Fruit fly (Drosophila melanogaster) whole organism, embryonic: ENCODE data around the gene CG11726.

Experiments
- CG15269 ChIP-seq: fragments of 200-800 bp; sonication (Bioruptor generic); optimal IDR thresholded peaks from 2 replicates; lab custom pipeline; 2018; ENCODE audit warnings: missing biosample characterization, mild to moderate bottlenecking, missing genetic modification characterization, moderate library complexity
- CG17829 ChIP-seq: fragments of 200-800 bp; optimal IDR thresholded peaks from 2 replicates; lab custom pipeline; 2019; ENCODE audit warnings: missing biosample characterization, mild to moderate bottlenecking, missing genetic modification characterization, moderate library complexity
- CG7928 ChIP-seq: fragments of 200-800 bp; sonication (Bioruptor generic); optimal IDR thresholded peaks from 2 replicates; lab custom pipeline; 2017; ENCODE audit warnings: missing biosample characterization, mild to moderate bottlenecking, missing genetic modification characterization
- Chrac-16 ChIP-seq: fragments of 200-800 bp; sonication (Bioruptor generic); optimal IDR thresholded peaks from 3 replicates; lab custom pipeline; 2016; ENCODE audit warnings: missing biosample characterization, missing genetic modification characterization
- Myb ChIP-seq: fragments of 200-800 bp; sonication (Bioruptor generic); optimal IDR thresholded peaks from 2 replicates; lab custom pipeline; 2016; ENCODE audit warnings: missing biosample characterization, missing genetic modification characterization
- Ravus ChIP-seq: fragments of 200-800 bp; sonication (Bioruptor generic); IDR thresholded peaks from 2 replicates; pipeline ENCODE4 v1.3.6; 2022; ENCODE audit warnings: missing biosample characterization, missing genetic modification characterization
- ewg ChIP-seq: fragments of 200-800 bp; sonication (Bioruptor generic); optimal IDR thresholded peaks from 3 replicates; lab custom pipeline; 2017; ENCODE audit warnings: mild to moderate bottlenecking, missing biosample characterization, missing genetic modification reagents, missing genetic modification characterization
- fu2 ChIP-seq: fragments of 200-800 bp; sonication (Bioruptor generic); optimal IDR thresholded peaks from 2 replicates; lab custom pipeline; 2016; ENCODE audit warnings: missing biosample characterization, missing genetic modification characterization
- otp ChIP-seq: fragments of 200-800 bp; sonication (Bioruptor generic); IDR thresholded peaks from 3 replicates; pipeline ENCODE4, ENCODE4 v1.3.6; 2022; ENCODE audit warnings: missing biosample characterization, missing genetic modification characterization

DNA sequence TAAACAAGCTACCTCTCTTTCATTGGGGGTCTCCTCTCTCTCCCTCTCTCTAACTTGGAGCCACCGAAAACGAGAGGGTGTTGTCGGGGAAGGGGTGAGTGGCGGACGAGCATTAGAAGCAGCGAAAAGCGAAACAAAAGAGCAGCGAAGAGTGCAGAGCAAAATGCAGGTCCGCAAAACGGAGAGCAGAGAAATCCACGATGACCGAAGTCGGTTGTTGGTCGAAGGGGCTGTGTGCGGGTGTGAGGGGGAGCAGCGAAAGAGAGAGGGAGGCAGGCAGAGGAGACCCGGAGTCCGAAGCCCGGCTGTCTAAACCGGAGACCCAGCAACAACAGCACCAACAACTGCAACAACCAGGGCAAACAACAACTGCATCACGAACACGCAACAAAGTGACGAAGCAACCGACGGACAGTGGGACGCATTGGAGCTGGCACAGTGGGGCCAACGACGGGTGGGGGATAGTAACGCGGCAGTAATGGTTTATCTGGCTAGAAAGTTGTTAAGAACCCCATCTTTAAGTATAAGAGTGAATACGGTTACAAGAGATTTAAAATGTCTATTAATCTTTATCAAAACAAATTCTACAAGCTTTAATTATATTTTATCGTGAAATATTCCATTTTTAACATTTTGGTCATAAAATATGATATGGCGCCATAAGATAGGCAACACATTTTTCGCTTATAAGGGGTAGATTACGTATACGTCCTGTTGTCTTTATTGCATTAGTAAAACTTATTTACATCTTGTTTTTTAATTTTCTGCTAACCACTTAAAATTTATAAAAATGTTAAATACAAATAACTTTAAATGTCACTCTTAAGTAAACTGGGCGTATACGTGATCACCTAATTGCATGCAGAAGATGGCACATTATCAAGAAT, 28.8 kb upstream of the CG11726 start:
- TF ChIP-seq ewg (GFP tag; lab: Kevin White, UChicago) (peak; percentile 0), fu2 (no peak), CG17829 (tag; lab: Kevin White, UChicago) (no peak), Chrac-16 (GFP tag; lab: Kevin White, UChicago) (no peak), CG15269 (tag; lab: Kevin White, UChicago) (no peak), Myb (GFP tag; lab: Kevin White, UChicago) (no peak), Ravus (GFP tag; lab: Robert Waterston, UW) (no peak), CG7928 (no peak), otp (no peak)
